Worm (Caenorhabditis elegans) whole organism, midembryonic: ENCODE data around the gene clhm-1.

Experiments used
- T22C8.4 ChIP-seq: fragments of 200-800 bp; sonication (Bioruptor generic); IDR thresholded peaks from 2 replicates; pipeline ENCODE4 v1.3.6; 2022; ENCODE audit warnings: missing genetic modification characterization, missing compliant biosample characterization
- cog-1 ChIP-seq: sonication (generic microtip); optimal IDR thresholded peaks from 2 replicates; lab custom pipeline; 2016; ENCODE audit warnings: missing genetic modification characterization, missing compliant biosample characterization
- flt-1 ChIP-seq: fragments of 200-800 bp; sonication (Bioruptor generic); IDR thresholded peaks from 2 replicates; pipeline ENCODE4 v1.3.6; 2022; ENCODE audit warnings: missing genetic modification characterization, missing compliant biosample characterization
- klf-2 ChIP-seq: fragments of 200-800 bp; sonication (Bioruptor generic); conservative IDR thresholded peaks from 2 replicates; pipeline ENCODE4 v1.3.6; 2022; ENCODE audit warnings: missing genetic modification reagents, missing genetic modification characterization, missing compliant biosample characterization
- med-1 ChIP-seq: sonication (generic microtip); optimal IDR thresholded peaks from 2 replicates; lab custom pipeline; 2017; ENCODE audit warnings: missing genetic modification characterization, mild to moderate bottlenecking, missing compliant biosample characterization, antibody characterized with exemption, missing genetic modification reagents; ENCODE audit not compliant: insufficient read depth
- ref-1 ChIP-seq: fragments of 200-800 bp; sonication (Bioruptor generic); conservative IDR thresholded peaks from 2 replicates; pipeline ENCODE4 v1.3.6; 2022; ENCODE audit warnings: missing genetic modification reagents, missing genetic modification characterization, missing compliant biosample characterization
- tab-1 ChIP-seq: fragments of 200-800 bp; sonication (Bioruptor generic); IDR thresholded peaks from 2 replicates; pipeline ENCODE4 v1.3.6; 2022; ENCODE audit warnings: missing genetic modification characterization, missing compliant biosample characterization
- ztf-23 ChIP-seq: fragments of 200-800 bp; sonication (Bioruptor generic); IDR thresholded peaks from 2 replicates; pipeline ENCODE4 v1.3.6; 2022; ENCODE audit warnings: missing genetic modification reagents, missing genetic modification characterization, missing compliant biosample characterization
- ztf-29 ChIP-seq: fragments of 200-800 bp; sonication (Bioruptor generic); IDR thresholded peaks from 2 replicates; pipeline ENCODE4 v1.3.6; 2022; ENCODE audit warnings: missing genetic modification reagents, missing genetic modification characterization, missing compliant biosample characterization

DNA sequence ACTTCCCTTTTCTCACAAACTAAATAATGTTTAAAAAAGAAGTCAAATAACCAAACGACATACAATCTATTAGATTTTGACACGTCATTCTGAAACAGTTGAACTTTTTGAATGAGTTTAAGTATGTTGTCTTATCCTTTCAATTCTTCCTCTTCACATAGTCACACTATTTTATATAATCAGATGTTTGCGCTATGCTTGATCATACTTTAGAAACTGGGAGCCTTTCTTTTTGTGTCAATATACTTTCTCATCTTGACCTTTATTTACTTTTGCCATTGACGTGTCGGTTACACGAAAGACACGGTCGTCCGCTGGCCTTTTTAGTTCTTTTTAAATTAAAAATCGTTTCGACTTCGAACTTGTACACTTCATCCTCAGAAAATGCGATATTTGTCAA lies 18.9 kb downstream of the clhm-1 start, which contains the start of gene C04A2.15:
- TF ChIP-seq med-1 (GFP tag; lab: Kevin White, UChicago) (no peak), flt-1 (GFP tag; lab: Robert Waterston, UW) (no peak), ref-1 (GFP tag; lab: Robert Waterston, UW) (no peak), ztf-29 (GFP tag; lab: Robert Waterston, UW) (no peak), tab-1 (GFP tag; lab: Robert Waterston, UW) (no peak), klf-2 (GFP tag; lab: Robert Waterston, UW) (no peak), T22C8.4 (no peak), ztf-23 (GFP tag; lab: Robert Waterston, UW) (no peak), cog-1 (no peak)
